Worm (Caenorhabditis elegans): ENCODE data around the gene rps-12.

DNA sequence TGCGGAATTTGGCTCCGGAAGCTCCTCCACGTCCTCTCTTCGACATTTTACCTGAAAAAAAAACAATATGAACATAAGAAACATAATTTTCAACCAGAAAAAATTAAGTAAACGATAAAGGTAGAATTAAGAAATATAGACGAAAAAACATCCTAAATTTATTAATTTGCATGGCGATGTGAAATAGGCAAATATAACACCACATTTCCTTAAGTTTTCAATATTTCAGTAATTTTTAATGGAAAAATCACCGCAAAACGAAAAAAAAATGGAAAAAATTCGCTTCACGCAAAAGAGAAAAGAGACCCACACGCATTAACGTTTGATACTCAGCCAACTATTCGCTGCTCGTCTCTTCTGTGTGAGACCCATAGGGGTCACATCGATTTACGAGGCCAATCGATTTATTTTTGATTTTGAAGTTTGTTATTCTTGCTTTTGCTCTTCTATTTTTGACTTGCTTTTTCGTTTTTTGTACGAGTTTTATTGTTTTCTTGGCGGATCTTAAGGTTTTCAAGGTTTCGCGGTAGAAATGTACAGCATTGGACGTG, 27.1 kb downstream of the rps-12 start, which contains the start of gene rpl-23:
- TF ChIP-seq med-1 (GFP tag; optimal IDR thresholded peaks at IDR 0.05; ENCODE audit: insufficient read depth) (no peak), ref-1 (GFP tag; conservative IDR thresholded peaks at IDR 0.05) (no peak), flt-1 (GFP tag; IDR thresholded peaks at IDR 0.05) (peak; percentile 66), cog-1 (tag; optimal IDR thresholded peaks at IDR 0.05) (peak; percentile 54), T22C8.4 (GFP tag; IDR thresholded peaks at IDR 0.05) (peak; percentile 96), klf-2 (GFP tag; conservative IDR thresholded peaks at IDR 0.05) (no peak)
